Worm (Caenorhabditis elegans): ENCODE results near the gene T04C9.2.

Gene T04C9.2

DNA sequence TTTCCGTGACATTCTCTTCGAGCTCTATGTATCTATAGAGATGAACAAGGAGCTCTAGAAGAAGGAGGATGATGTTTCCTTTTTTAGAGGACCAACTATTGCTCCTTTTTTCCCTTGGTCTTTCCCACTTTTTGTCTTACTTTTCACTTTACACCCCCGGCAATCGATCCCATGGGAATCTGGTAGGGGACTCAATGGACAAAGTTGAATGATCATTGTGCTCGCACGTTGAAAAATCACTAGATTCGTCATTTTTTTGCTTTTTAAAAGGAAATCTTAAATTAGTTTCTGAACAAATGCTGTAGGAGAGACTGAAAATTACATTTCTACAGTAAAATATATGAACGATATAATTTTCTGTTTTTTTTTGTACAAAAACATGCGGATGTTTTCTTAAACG lies 10.3 kb downstream of the T04C9.2 start:
- TF ChIP-seq egl-27 (tag; optimal IDR thresholded peaks at IDR 0.05), result no peak
- no peak for TF ChIP-seq R02D3.7 (tag; optimal IDR thresholded peaks at IDR 0.05)
- no peak for TF ChIP-seq nhr-77 (tag; optimal IDR thresholded peaks at IDR 0.05)
- no peak for TF ChIP-seq alr-1 (tag; optimal IDR thresholded peaks at IDR 0.05)
- TF ChIP-seq nhr-237 (tag; optimal IDR thresholded peaks at IDR 0.05), result no peak
- TF ChIP-seq gmeb-1 (tag; optimal IDR thresholded peaks at IDR 0.05), result no peak
- no peak for TF ChIP-seq ztf-4 (tag; optimal IDR thresholded peaks at IDR 0.05)
- no peak for TF ChIP-seq lin-39 (tag; optimal IDR thresholded peaks at IDR 0.05)
- TF ChIP-seq sma-3 (GFP tag; optimal IDR thresholded peaks at IDR 0.05), result no peak
- TF ChIP-seq nhr-25 (tag; optimal IDR thresholded peaks at IDR 0.05), result no peak
- TF ChIP-seq elt-1 (tag; optimal IDR thresholded peaks at IDR 0.05), result no peak
- TF ChIP-seq nhr-10 (tag; optimal IDR thresholded peaks at IDR 0.05), result no peak
- TF ChIP-seq lin-11 (tag; optimal IDR thresholded peaks at IDR 0.05), result no peak

DNA sequence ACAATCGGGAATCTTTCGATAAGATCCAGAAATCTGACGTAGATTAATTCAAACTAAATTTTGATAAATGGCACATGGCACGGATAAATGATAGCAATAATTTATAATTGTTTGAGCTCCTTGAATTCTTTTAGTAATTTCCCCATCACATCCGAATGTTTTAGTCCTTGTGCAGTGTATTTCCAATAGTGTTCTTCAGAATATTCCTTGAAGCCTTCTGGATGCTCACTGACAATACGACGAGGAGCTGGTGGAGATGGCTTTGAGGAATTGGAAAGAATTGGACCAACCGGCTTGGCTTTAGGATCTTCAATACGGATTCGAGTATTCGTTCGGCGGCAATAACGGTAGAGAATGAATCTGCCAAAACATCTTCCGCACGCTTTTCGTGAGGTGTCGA lies 14.8 kb downstream of the T04C9.2 start:
- TF ChIP-seq nhr-77 (tag; optimal IDR thresholded peaks at IDR 0.05) (no peak), unc-55 (GFP tag; optimal IDR thresholded peaks at IDR 0.05) (peak; percentile 21), mdl-1 (tag; optimal IDR thresholded peaks at IDR 0.05) (no peak)

DNA sequence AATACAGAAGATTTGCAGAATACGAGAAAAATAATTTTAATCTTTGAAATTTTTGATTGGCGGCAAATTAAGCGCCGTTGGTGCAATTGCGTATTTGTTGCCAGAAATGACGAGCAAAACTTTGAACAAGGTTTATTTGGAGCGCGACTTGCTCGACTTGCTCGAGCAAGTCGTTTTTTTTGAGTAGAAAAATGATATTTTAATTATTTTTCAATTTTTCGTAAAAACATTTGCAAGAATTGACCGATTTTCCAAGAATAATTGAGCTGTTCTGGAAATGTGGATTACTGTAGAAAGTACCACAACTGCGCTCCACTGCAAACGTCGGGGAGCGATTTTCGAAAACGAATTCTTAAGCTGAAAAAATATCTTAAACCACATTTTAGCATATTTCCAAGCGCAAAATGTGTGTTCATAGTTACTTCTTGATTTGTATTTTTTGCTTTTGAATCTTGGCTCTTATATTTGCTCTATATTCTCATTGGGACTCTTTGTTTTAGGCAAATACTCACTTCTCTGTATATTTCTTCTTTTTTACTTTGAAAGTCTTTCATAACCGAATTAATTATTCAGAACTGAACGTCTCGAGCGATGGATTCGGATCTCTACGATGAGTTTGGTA lies 17.4 kb downstream of the T04C9.2 start, which contains the start of the genes gcna-1 and eftu-2:
gcna-1 (minus strand) TSS at position 96 of the 622 bp plus-strand sequence.
eftu-2 (plus strand) TSS at position 572 of the 622 bp plus-strand sequence.
- TF ChIP-seq gmeb-1 (tag; optimal IDR thresholded peaks at IDR 0.05) (peak; percentile 72), ama-1 (optimal IDR thresholded peaks at IDR 0.05) (no peak), nhr-129 (tag; optimal IDR thresholded peaks at IDR 0.05) (peak; percentile 16), lsy-2 (tag; optimal IDR thresholded peaks at IDR 0.05) (peak; percentile 76 to 96), mbf-1 (tag; optimal IDR thresholded peaks at IDR 0.05) (no peak), sma-3 (GFP tag; optimal IDR thresholded peaks at IDR 0.05) (peak; percentile 20), snpc-4 (tag; optimal IDR thresholded peaks at IDR 0.05) (no peak), unc-55 (GFP tag; optimal IDR thresholded peaks at IDR 0.05) (peak; percentile 47)

DNA sequence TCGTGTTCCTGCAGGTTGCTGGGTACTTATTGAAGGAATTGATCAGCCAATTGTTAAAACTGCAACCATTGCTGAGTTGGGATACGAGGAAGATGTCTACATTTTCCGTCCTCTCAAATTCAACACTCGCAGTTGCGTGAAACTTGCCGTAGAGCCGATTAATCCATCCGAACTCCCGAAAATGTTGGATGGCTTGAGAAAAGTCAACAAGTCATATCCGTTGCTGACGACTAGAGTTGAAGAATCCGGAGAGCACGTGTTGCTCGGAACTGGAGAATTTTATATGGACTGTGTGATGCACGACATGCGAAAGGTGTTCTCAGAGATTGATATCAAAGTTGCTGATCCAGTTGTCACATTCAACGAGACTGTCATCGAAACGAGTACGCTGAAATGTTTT lies 19.6 kb downstream of the T04C9.2 start:
- TF ChIP-seq nhr-25 (tag; optimal IDR thresholded peaks at IDR 0.05) (no peak), fos-1 (tag; optimal IDR thresholded peaks at IDR 0.05) (no peak), aly-2 (tag; optimal IDR thresholded peaks at IDR 0.05) (no peak), skn-1 (tag; optimal IDR thresholded peaks at IDR 0.05) (no peak), mab-5 (tag; optimal IDR thresholded peaks at IDR 0.05) (no peak), elt-1 (tag; optimal IDR thresholded peaks at IDR 0.05) (no peak), nhr-10 (tag; optimal IDR thresholded peaks at IDR 0.05) (no peak), alr-1 (tag; optimal IDR thresholded peaks at IDR 0.05) (no peak), ceh-82 (tag; optimal IDR thresholded peaks at IDR 0.05) (no peak), nhr-6 (tag; optimal IDR thresholded peaks at IDR 0.05) (no peak), peb-1 (tag; optimal IDR thresholded peaks at IDR 0.05) (no peak), nhr-237 (tag; optimal IDR thresholded peaks at IDR 0.05) (no peak), Y55F3AM.14 (GFP tag; optimal IDR thresholded peaks at IDR 0.05) (no peak), lin-11 (tag; optimal IDR thresholded peaks at IDR 0.05) (no peak), lin-39 (tag; optimal IDR thresholded peaks at IDR 0.05) (no peak), gmeb-1 (tag; optimal IDR thresholded peaks at IDR 0.05) (no peak), nhr-12 (tag; optimal IDR thresholded peaks at IDR 0.05) (no peak), ztf-4 (tag; optimal IDR thresholded peaks at IDR 0.05) (no peak), unc-62 (GFP tag; optimal IDR thresholded peaks at IDR 0.05) (no peak)

DNA sequence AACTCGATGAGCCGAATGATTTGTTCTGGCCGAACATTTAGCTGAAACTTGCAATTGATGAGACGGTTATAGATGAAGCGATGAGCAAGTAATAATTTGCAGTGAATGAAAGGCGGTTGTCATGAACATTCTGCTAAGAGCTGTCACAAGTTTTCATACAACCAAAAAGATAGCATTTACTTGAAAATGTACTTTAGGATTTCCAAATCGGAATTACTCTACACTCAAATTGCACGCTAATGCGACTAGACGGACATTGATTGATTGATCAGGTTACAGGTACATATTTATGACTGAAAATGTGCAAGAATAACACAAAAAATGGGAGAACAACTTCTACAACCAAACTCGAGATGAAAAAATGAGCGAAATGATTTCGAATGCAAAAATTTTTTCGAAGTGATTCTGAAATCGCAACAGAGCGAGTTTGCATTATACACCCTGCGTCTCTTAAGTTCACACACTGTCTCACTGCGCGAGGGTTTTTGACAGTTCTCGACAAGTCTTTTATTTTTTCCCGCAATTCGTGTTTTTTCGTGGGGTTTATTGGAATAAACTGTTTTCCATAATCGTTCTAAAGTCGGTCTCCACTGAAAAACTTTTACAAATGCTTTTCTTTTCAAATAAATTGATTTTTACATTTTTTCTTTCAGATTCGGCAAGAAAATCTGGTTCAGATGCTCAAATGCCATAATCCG lies 28.0 kb downstream of the T04C9.2 start, which contains the start of the genes npp-10 and cyk-3:
npp-10 (minus strand) TSS at position 51 of the 698 bp plus-strand sequence.
cyk-3 (plus strand) TSS at position 648 of the 698 bp plus-strand sequence.
- TF ChIP-seq nhr-129 (tag; optimal IDR thresholded peaks at IDR 0.05) (peak; percentile 61), sma-9 (GFP tag; optimal IDR thresholded peaks at IDR 0.05) (no peak), sma-9 (tag; optimal IDR thresholded peaks at IDR 0.05) (no peak), C34F6.9 (tag; optimal IDR thresholded peaks at IDR 0.05) (peak; percentile 77), nhr-21 (tag; optimal IDR thresholded peaks at IDR 0.05) (peak; percentile 2), lin-11 (tag; optimal IDR thresholded peaks at IDR 0.05) (peak; percentile 0), ama-1 (optimal IDR thresholded peaks at IDR 0.05) (no peak), lsy-2 (tag; optimal IDR thresholded peaks at IDR 0.05) (peak in 1 of 2 experiments; percentile 10), mab-5 (tag; optimal IDR thresholded peaks at IDR 0.05) (peak; percentile 6), ztf-1 (GFP tag; conservative IDR thresholded peaks at IDR 0.05) (no peak)

All from whole organism, L2 larva.